Worm (Caenorhabditis elegans) whole organism, L2 larva: ENCODE results near the gene srbc-68.

Experiments
- C34F6.9 ChIP-seq: fragments of 150-350 bp; optimal IDR thresholded peaks from 2 replicates; lab custom pipeline; 2014; ENCODE audit warnings: missing biosample characterization, missing genetic modification characterization
- F13H6.1 ChIP-seq: sonication (generic microtip); optimal IDR thresholded peaks from 2 replicates; lab custom pipeline; 2016; ENCODE audit warnings: missing genetic modification characterization, missing compliant biosample characterization
- R02D3.7 ChIP-seq: fragments of 150-350 bp; optimal IDR thresholded peaks from 2 replicates; lab custom pipeline; 2014; ENCODE audit warnings: missing biosample characterization, missing genetic modification characterization
- Y55F3AM.14 ChIP-seq: fragments of 200-800 bp; sonication (Bioruptor generic); optimal IDR thresholded peaks from 2 replicates; lab custom pipeline; 2018; ENCODE audit warnings: mild to moderate bottlenecking, missing genetic modification characterization, missing compliant biosample characterization
- ZK546.5 ChIP-seq: sonication (generic microtip); optimal IDR thresholded peaks from 2 replicates; lab custom pipeline; 2017; ENCODE audit warnings: missing biosample characterization, missing genetic modification characterization
- alr-1 ChIP-seq: fragments of 150-350 bp; optimal IDR thresholded peaks from 2 replicates; lab custom pipeline; 2014; ENCODE audit warnings: missing biosample characterization, missing genetic modification characterization
- aly-2 ChIP-seq: fragments of 150-350 bp; optimal IDR thresholded peaks from 2 replicates; lab custom pipeline; 2014; ENCODE audit warnings: missing biosample characterization, missing genetic modification characterization
- ama-1 ChIP-seq: fragments of 150-350 bp; optimal IDR thresholded peaks from 2 replicates; lab custom pipeline; 2018; ENCODE audit warnings: inconsistent platforms
- blmp-1 ChIP-seq: sonication (generic microtip); optimal IDR thresholded peaks from 2 replicates; lab custom pipeline; 2017; ENCODE audit warnings: missing genetic modification characterization, mild to moderate bottlenecking, missing compliant biosample characterization, antibody characterized with exemption, moderate library complexity; ENCODE audit not compliant: insufficient read depth
- ceh-16 ChIP-seq: fragments of 150-350 bp; optimal IDR thresholded peaks from 2 replicates; lab custom pipeline; 2014; ENCODE audit warnings: missing biosample characterization, missing genetic modification characterization
- ceh-82 ChIP-seq: fragments of 150-350 bp; optimal IDR thresholded peaks from 2 replicates; lab custom pipeline; 2014; ENCODE audit warnings: missing biosample characterization, missing genetic modification characterization
- crh-2 ChIP-seq: sonication (generic microtip); optimal IDR thresholded peaks from 2 replicates; lab custom pipeline; 2017; ENCODE audit warnings: missing biosample characterization, missing genetic modification characterization
- dmd-4 ChIP-seq: sonication (generic microtip); optimal IDR thresholded peaks from 2 replicates; lab custom pipeline; 2017; ENCODE audit warnings: missing biosample characterization, missing genetic modification characterization
- egl-27 ChIP-seq: sonication (generic microtip); optimal IDR thresholded peaks from 3 replicates; lab custom pipeline; 2017; ENCODE audit warnings: missing biosample characterization, missing genetic modification reagents, missing genetic modification characterization
- elt-1 ChIP-seq: fragments of 150-350 bp; optimal IDR thresholded peaks from 2 replicates; lab custom pipeline; 2014; ENCODE audit warnings: missing biosample characterization, missing genetic modification characterization
- elt-3 ChIP-seq: sonication (generic microtip); optimal IDR thresholded peaks from 2 replicates; lab custom pipeline; 2017; ENCODE audit warnings: missing biosample characterization, missing genetic modification characterization
- fos-1 ChIP-seq: fragments of 150-350 bp; optimal IDR thresholded peaks from 2 replicates; lab custom pipeline; 2014; ENCODE audit warnings: missing biosample characterization, missing genetic modification characterization
- gmeb-1 ChIP-seq: fragments of 150-350 bp; optimal IDR thresholded peaks from 2 replicates; lab custom pipeline; 2014; ENCODE audit warnings: missing biosample characterization, missing genetic modification characterization
- lin-11 ChIP-seq: fragments of 150-350 bp; sonication (generic microtip); optimal IDR thresholded peaks from 2 replicates; lab custom pipeline; 2014; ENCODE audit warnings: missing biosample characterization, missing genetic modification characterization, inconsistent platforms, mixed read lengths
- lin-13 ChIP-seq: fragments of 150-350 bp; optimal IDR thresholded peaks from 2 replicates; lab custom pipeline; 2014; ENCODE audit warnings: missing biosample characterization, missing genetic modification reagents, missing genetic modification characterization
- lin-39 ChIP-seq: fragments of 150-350 bp; optimal IDR thresholded peaks from 2 replicates; lab custom pipeline; 2014; ENCODE audit warnings: missing biosample characterization, missing genetic modification reagents, missing genetic modification characterization
- lsy-2 ChIP-seq, 2 experiments: fragments of 150-350 bp in 1 of 2; sonication (generic microtip) in 1 of 2; optimal IDR thresholded peaks; 2 replicates each; lab custom pipeline; 2014 to 2017; ENCODE audit warnings: missing biosample characterization in 2 of 2, missing genetic modification characterization in 2 of 2
- mab-5 ChIP-seq: fragments of 150-350 bp; optimal IDR thresholded peaks from 2 replicates; lab custom pipeline; 2014; ENCODE audit warnings: missing biosample characterization, missing genetic modification characterization
- mbf-1 ChIP-seq: sonication (generic microtip); optimal IDR thresholded peaks from 2 replicates; lab custom pipeline; 2017; ENCODE audit warnings: missing biosample characterization, missing genetic modification characterization
- mdl-1 ChIP-seq, 2 experiments: fragments of 150-350 bp in 1 of 2; sonication (generic microtip) in 1 of 2; optimal IDR thresholded peaks; 2 replicates each; lab custom pipeline; 2017; ENCODE audit warnings: missing biosample characterization in 2 of 2, missing genetic modification characterization in 2 of 2
- nhr-10 ChIP-seq: sonication (generic microtip); optimal IDR thresholded peaks from 2 replicates; lab custom pipeline; 2017; ENCODE audit warnings: missing biosample characterization, missing genetic modification characterization
- nhr-11 ChIP-seq: fragments of 150-350 bp; optimal IDR thresholded peaks from 2 replicates; lab custom pipeline; 2014; ENCODE audit warnings: missing biosample characterization, missing genetic modification characterization
- nhr-12 ChIP-seq: fragments of 150-350 bp; optimal IDR thresholded peaks from 2 replicates; lab custom pipeline; 2014; ENCODE audit warnings: missing biosample characterization, missing genetic modification characterization
- nhr-129 ChIP-seq: fragments of 150-350 bp; optimal IDR thresholded peaks from 2 replicates; lab custom pipeline; 2014; ENCODE audit warnings: missing biosample characterization, missing genetic modification characterization
- nhr-21 ChIP-seq: fragments of 150-350 bp; optimal IDR thresholded peaks from 2 replicates; lab custom pipeline; 2014; ENCODE audit warnings: missing biosample characterization, missing genetic modification characterization
- nhr-23 ChIP-seq: fragments of 150-350 bp; optimal IDR thresholded peaks from 2 replicates; lab custom pipeline; 2014; ENCODE audit warnings: missing biosample characterization, missing genetic modification reagents, missing genetic modification characterization
- nhr-237 ChIP-seq: fragments of 150-350 bp; optimal IDR thresholded peaks from 2 replicates; lab custom pipeline; 2014; ENCODE audit warnings: missing biosample characterization, missing genetic modification characterization
- nhr-25 ChIP-seq: fragments of 150-350 bp; sonication (generic microtip); optimal IDR thresholded peaks from 3 replicates; lab custom pipeline; 2014; ENCODE audit warnings: missing biosample characterization, missing genetic modification characterization
- nhr-6 ChIP-seq: fragments of 150-350 bp; optimal IDR thresholded peaks from 2 replicates; lab custom pipeline; 2014; ENCODE audit warnings: missing biosample characterization, missing genetic modification characterization
- nhr-77 ChIP-seq: fragments of 150-350 bp; optimal IDR thresholded peaks from 2 replicates; lab custom pipeline; 2014; ENCODE audit warnings: missing biosample characterization, missing genetic modification characterization
- peb-1 ChIP-seq: fragments of 150-350 bp; optimal IDR thresholded peaks from 2 replicates; lab custom pipeline; 2014; ENCODE audit warnings: missing biosample characterization, missing genetic modification characterization
- sem-4 ChIP-seq: fragments of 150-350 bp; optimal IDR thresholded peaks from 2 replicates; lab custom pipeline; 2014; ENCODE audit warnings: missing biosample characterization, missing genetic modification reagents, missing genetic modification characterization
- skn-1 ChIP-seq: sonication (generic microtip); optimal IDR thresholded peaks from 2 replicates; lab custom pipeline; 2017; ENCODE audit warnings: missing biosample characterization, missing genetic modification characterization
- sma-3 ChIP-seq: sonication (generic microtip); optimal IDR thresholded peaks from 2 replicates; lab custom pipeline; 2016; ENCODE audit warnings: missing genetic modification reagents, missing genetic modification characterization, missing compliant biosample characterization
- sma-9 ChIP-seq, 2 experiments: fragments of 150-350 bp in 1 of 2; sonication (generic microtip) in 1 of 2; optimal IDR thresholded peaks; 2 replicates each; lab custom pipeline; 2014 to 2016; ENCODE audit warnings: missing genetic modification characterization in 2 of 2, mild to moderate bottlenecking in 1 of 2, missing biosample characterization in 1 of 2, missing compliant biosample characterization in 1 of 2, missing genetic modification reagents in 1 of 2, moderate library complexity in 1 of 2
- snpc-4 ChIP-seq: fragments of 150-350 bp; optimal IDR thresholded peaks from 2 replicates; lab custom pipeline; 2014; ENCODE audit warnings: missing biosample characterization, missing genetic modification characterization
- unc-39 ChIP-seq: fragments of 150-350 bp; optimal IDR thresholded peaks from 2 replicates; lab custom pipeline; 2014; ENCODE audit warnings: missing biosample characterization, missing genetic modification characterization
- unc-55 ChIP-seq: fragments of 150-350 bp; sonication (generic microtip); optimal IDR thresholded peaks from 3 replicates; lab custom pipeline; 2014; ENCODE audit warnings: missing biosample characterization, missing genetic modification reagents, missing genetic modification characterization
- unc-62 ChIP-seq: fragments of 150-350 bp; optimal IDR thresholded peaks from 2 replicates; lab custom pipeline; 2014; ENCODE audit warnings: missing biosample characterization, missing genetic modification reagents, missing genetic modification characterization
- zag-1 ChIP-seq: fragments of 150-350 bp; optimal IDR thresholded peaks from 2 replicates; lab custom pipeline; 2014; ENCODE audit warnings: missing biosample characterization, missing genetic modification characterization
- ztf-1 ChIP-seq: fragments of 200-800 bp; sonication (Bioruptor generic); conservative IDR thresholded peaks from 2 replicates; pipeline ENCODE4 v1.3.6; 2022; ENCODE audit warnings: missing genetic modification characterization, missing compliant biosample characterization
- ztf-11 ChIP-seq: sonication (generic microtip); optimal IDR thresholded peaks from 2 replicates; lab custom pipeline; 2017; ENCODE audit warnings: missing biosample characterization, missing genetic modification characterization
- ztf-4 ChIP-seq: fragments of 150-350 bp; optimal IDR thresholded peaks from 2 replicates; lab custom pipeline; 2014; ENCODE audit warnings: missing biosample characterization, missing genetic modification characterization

Gene srbc-68

DNA sequence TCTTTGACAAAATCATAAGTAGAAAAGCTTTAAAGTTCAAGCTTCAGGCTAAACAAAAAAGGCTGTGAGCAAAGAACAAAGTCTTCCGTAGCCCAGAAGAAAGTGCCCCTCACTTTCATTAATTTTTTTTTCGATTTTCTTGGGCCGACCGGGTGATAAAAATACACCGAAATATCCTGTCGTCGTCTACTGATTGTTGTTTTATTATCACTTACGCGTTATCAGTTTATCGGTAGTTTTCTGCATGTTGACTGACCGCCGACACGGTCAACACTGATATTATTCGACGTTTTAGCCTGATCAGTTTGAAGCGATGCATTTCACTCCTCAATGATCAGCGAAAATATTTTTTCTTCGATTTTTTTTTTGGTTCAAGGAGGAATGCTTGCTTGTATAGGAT lies 34.0 kb upstream of the srbc-68 start:
- no peak for TF ChIP-seq sma-3
- peak; percentile 51 for TF ChIP-seq fos-1 (tag; lab: Kevin White, UChicago)
- TF ChIP-seq, all 48 proteins: peak for 1

ce11 chrV:3579795-3580194 lies 33.4 kb upstream of the srbc-68 start:
- TF ChIP-seq mab-5 (tag; lab: Kevin White, UChicago) (no peak), unc-39 (tag; lab: Kevin White, UChicago) (no peak), mbf-1 (no peak), nhr-77 (tag; lab: Kevin White, UChicago) (no peak), nhr-237 (tag; lab: Kevin White, UChicago) (no peak), blmp-1 (tag; lab: Kevin White, UChicago) (no peak), Y55F3AM.14 (GFP tag; lab: Kevin White, UChicago) (no peak), nhr-129 (tag; lab: Kevin White, UChicago) (peak; percentile 75), zag-1 (no peak), ama-1 (lab: Kevin White, UChicago) (peak; percentile 57), ceh-82 (tag; lab: Kevin White, UChicago) (no peak), lsy-2 (tag; optimal IDR thresholded peaks at IDR 0.05; lab: Kevin White, UChicago) (peak in 1 of 2 experiments; percentile 61), sem-4 (no peak), ztf-1 (GFP tag; lab: Robert Waterston, UW) (no peak), aly-2 (tag; lab: Kevin White, UChicago) (no peak), lin-11 (tag; lab: Kevin White, UChicago) (no peak), unc-62 (GFP tag; lab: Kevin White, UChicago) (no peak), sma-9 (GFP tag; optimal IDR thresholded peaks at IDR 0.05; lab: Kevin White, UChicago) (peak; percentile 75), sma-9 (tag; optimal IDR thresholded peaks at IDR 0.05; lab: Kevin White, UChicago) (no peak), elt-3 (tag; lab: Kevin White, UChicago) (no peak), nhr-6 (no peak), nhr-11 (tag; lab: Kevin White, UChicago) (no peak), R02D3.7 (tag; lab: Kevin White, UChicago) (no peak), lin-39 (tag; lab: Kevin White, UChicago) (no peak), ceh-16 (tag; lab: Kevin White, UChicago) (no peak), nhr-23 (tag; lab: Kevin White, UChicago) (no peak), snpc-4 (peak; percentile 42), lin-13 (GFP tag; lab: Kevin White, UChicago) (peak; percentile 44), alr-1 (tag; lab: Kevin White, UChicago) (no peak), ZK546.5 (no peak), nhr-12 (no peak), unc-55 (GFP tag; lab: Kevin White, UChicago) (peak; percentile 55), fos-1 (tag; lab: Kevin White, UChicago) (peak; percentile 64), peb-1 (tag; lab: Kevin White, UChicago) (no peak), sma-3 (peak; percentile 9), elt-1 (tag; lab: Kevin White, UChicago) (no peak), mdl-1 (tag; optimal IDR thresholded peaks at IDR 0.05; lab: Kevin White, UChicago) (no peak), gmeb-1 (peak; percentile 51), dmd-4 (tag; lab: Kevin White, UChicago) (no peak), skn-1 (tag; lab: Kevin White, UChicago) (no peak), ztf-4 (tag; lab: Kevin White, UChicago) (no peak), C34F6.9 (peak; percentile 45), ztf-11 (tag; lab: Kevin White, UChicago) (no peak), nhr-21 (no peak), egl-27 (tag; lab: Kevin White, UChicago) (no peak), F13H6.1 (tag; lab: Kevin White, UChicago) (peak; percentile 44), nhr-10 (tag; lab: Kevin White, UChicago) (no peak), nhr-25 (no peak), crh-2 (peak; percentile 49)
